Worm (Caenorhabditis elegans): Measurements from ENCODE around the gene irld-44.

DNA sequence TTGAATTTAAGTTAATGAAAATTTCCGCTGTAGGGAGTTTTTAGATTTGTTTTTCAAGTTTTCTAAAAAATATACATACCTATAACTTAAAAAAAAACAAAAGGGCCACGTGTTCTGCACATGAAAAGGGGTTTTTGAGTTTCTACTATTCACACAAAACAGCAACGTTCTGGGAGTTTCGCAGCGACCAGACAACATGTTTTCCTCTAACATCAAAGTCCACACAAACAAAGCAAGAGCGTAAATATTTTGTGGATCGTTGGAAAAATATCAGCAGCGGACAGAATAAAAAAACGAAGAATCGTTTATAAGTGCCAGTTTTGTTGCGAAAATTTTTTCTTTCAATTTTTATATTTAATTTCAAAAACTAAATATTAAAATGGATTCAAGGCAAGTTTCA lies 7.3 kb upstream of the irld-44 start, which contains the start of gene alh-2:
- no peak for TF ChIP-seq K09A11.1 (tag; optimal IDR thresholded peaks at IDR 0.05; ENCODE audit: insufficient read depth)
- no peak for TF ChIP-seq Y22D7AL.16 (tag; optimal IDR thresholded peaks at IDR 0.05)
- no peak for TF ChIP-seq ceh-30 (tag; optimal IDR thresholded peaks at IDR 0.05)
